Fruit fly (Drosophila melanogaster) whole organism, embryonic: ENCODE measurements around the gene aralar1.

ENCODE experiments used
- BEAF-32 ChIP-seq: fragments of 200-800 bp; sonication (Bioruptor generic); optimal IDR thresholded peaks from 3 replicates; lab custom pipeline; 2017; ENCODE audit warnings: missing biosample characterization, missing genetic modification characterization, mild to moderate bottlenecking, moderate library complexity, missing genetic modification reagents
- CG1024 ChIP-seq: fragments of 200-800 bp; sonication (Bioruptor generic); IDR thresholded peaks from 2 replicates; pipeline ENCODE4 v1.3.6; 2022; ENCODE audit warnings: missing biosample characterization, missing genetic modification characterization
- CG12071 ChIP-seq: fragments of 200-800 bp; sonication (Bioruptor generic); optimal IDR thresholded peaks from 3 replicates; lab custom pipeline; 2018; ENCODE audit warnings: missing biosample characterization, mild to moderate bottlenecking, missing genetic modification characterization
- CG12236 ChIP-seq: fragments of 200-800 bp; sonication (Bioruptor generic); optimal IDR thresholded peaks from 2 replicates; lab custom pipeline; 2016; ENCODE audit warnings: missing biosample characterization, missing genetic modification characterization
- CG12659 ChIP-seq: fragments of 200-800 bp; sonication (Bioruptor generic); optimal IDR thresholded peaks from 3 replicates; lab custom pipeline; 2017; ENCODE audit warnings: mild to moderate bottlenecking, missing biosample characterization, missing genetic modification reagents, missing genetic modification characterization
- CG14441 ChIP-seq: fragments of 200-800 bp; sonication (Bioruptor generic); IDR thresholded peaks from 2 replicates; pipeline ENCODE4 v1.3.6; 2022; ENCODE audit warnings: missing biosample characterization, missing genetic modification characterization
- CG16779 ChIP-seq: fragments of 200-800 bp; sonication (Bioruptor generic); IDR thresholded peaks from 2 replicates; pipeline ENCODE4 v1.3.6; 2022; ENCODE audit warnings: missing biosample characterization, missing genetic modification characterization
- CG16813 ChIP-seq: fragments of 200-800 bp; sonication (Bioruptor generic); IDR thresholded peaks from 3 replicates; pipeline ENCODE4 v1.3.6; 2022; ENCODE audit warnings: missing biosample characterization, missing genetic modification characterization; ENCODE audit not compliant: partially characterized antibody
- CG18476 ChIP-seq: fragments of 200-800 bp; sonication (Bioruptor generic); optimal IDR thresholded peaks from 2 replicates; lab custom pipeline; 2016; ENCODE audit warnings: missing biosample characterization, mild to moderate bottlenecking, missing genetic modification characterization
- CG18599 ChIP-seq: fragments of 200-800 bp; sonication (Bioruptor generic); optimal IDR thresholded peaks from 3 replicates; lab custom pipeline; 2017; ENCODE audit warnings: missing biosample characterization, missing genetic modification characterization, mild to moderate bottlenecking, moderate library complexity, missing genetic modification reagents
- CG2116 ChIP-seq: fragments of 200-800 bp; sonication (Bioruptor generic); optimal IDR thresholded peaks from 3 replicates; lab custom pipeline; 2018; ENCODE audit warnings: missing biosample characterization, mild to moderate bottlenecking, missing genetic modification characterization
- CG2889 ChIP-seq: fragments of 200-800 bp; sonication (Bioruptor generic); IDR thresholded peaks from 3 replicates; pipeline ENCODE4 v1.3.6; 2022; ENCODE audit warnings: missing biosample characterization, missing genetic modification characterization
- CG33557 ChIP-seq: fragments of 200-800 bp; sonication (Bioruptor generic); optimal IDR thresholded peaks from 2 replicates; lab custom pipeline; 2019; ENCODE audit warnings: missing biosample characterization, mild to moderate bottlenecking, missing genetic modification characterization, moderate library complexity
- CG3726 ChIP-seq: fragments of 200-800 bp; sonication (Bioruptor generic); IDR thresholded peaks from 3 replicates; pipeline ENCODE4, ENCODE4 v1.3.6; 2022; ENCODE audit warnings: missing biosample characterization, missing genetic modification characterization
- CG3995 ChIP-seq: fragments of 200-800 bp; sonication (Bioruptor generic); optimal IDR thresholded peaks from 3 replicates; lab custom pipeline; 2016; ENCODE audit warnings: missing biosample characterization, missing genetic modification characterization
- CG42726 ChIP-seq: fragments of 200-800 bp; sonication (Bioruptor generic); IDR thresholded peaks from 2 replicates; pipeline ENCODE4 v1.3.6; 2022; ENCODE audit warnings: missing biosample characterization, missing genetic modification characterization; ENCODE audit not compliant: partially characterized antibody
- CG4328 ChIP-seq: fragments of 200-800 bp; sonication (Bioruptor generic); optimal IDR thresholded peaks from 3 replicates; lab custom pipeline; 2017; ENCODE audit warnings: missing biosample characterization, missing genetic modification reagents, missing genetic modification characterization
- CG4854 ChIP-seq: fragments of 200-800 bp; sonication (Bioruptor generic); optimal IDR thresholded peaks from 2 replicates; lab custom pipeline; 2016; ENCODE audit warnings: missing biosample characterization, missing genetic modification characterization, inconsistent platforms
- CG5180 ChIP-seq: fragments of 200-800 bp; sonication (Bioruptor generic); optimal IDR thresholded peaks from 3 replicates; lab custom pipeline; 2017; ENCODE audit warnings: missing biosample characterization, missing genetic modification characterization, mild to moderate bottlenecking, moderate library complexity, missing genetic modification reagents
- CG5245 ChIP-seq: fragments of 200-800 bp; sonication (Bioruptor generic); optimal IDR thresholded peaks from 3 replicates; lab custom pipeline; 2016; ENCODE audit warnings: missing biosample characterization, missing genetic modification characterization
- CG6791 ChIP-seq: fragments of 200-800 bp; sonication (Bioruptor generic); IDR thresholded peaks from 3 replicates; pipeline ENCODE4 v1.3.6; 2022; ENCODE audit warnings: missing biosample characterization, missing genetic modification characterization; ENCODE audit not compliant: partially characterized antibody
- CG8478 ChIP-seq: fragments of >200 bp; optimal IDR thresholded peaks from 2 replicates; lab custom pipeline; 2018
- CHES-1-like ChIP-seq: fragments of 200-800 bp; sonication (Bioruptor generic); optimal IDR thresholded peaks from 2 replicates; lab custom pipeline; 2016; ENCODE audit warnings: missing biosample characterization, missing genetic modification characterization
- CoRest ChIP-seq: fragments of 200-800 bp; sonication (Bioruptor generic); optimal IDR thresholded peaks from 3 replicates; lab custom pipeline; 2018; ENCODE audit warnings: missing biosample characterization, mild to moderate bottlenecking, missing genetic modification characterization, moderate library complexity
- D ChIP-seq, 2 experiments: fragments of 200-800 bp in 1 of 2; fragments of >200 bp in 1 of 2; sonication (Bioruptor generic) in 1 of 2; optimal IDR thresholded peaks; 2 replicates in 1 of 2; 3 replicates in 1 of 2; lab custom pipeline; 2017; ENCODE audit warnings: mild to moderate bottlenecking in 1 of 2, missing biosample characterization in 1 of 2, missing genetic modification characterization in 1 of 2, missing genetic modification reagents in 1 of 2
- Doc3 ChIP-seq: fragments of 200-800 bp; sonication (Bioruptor generic); IDR thresholded peaks from 3 replicates; pipeline ENCODE4 v1.3.6; 2022; ENCODE audit warnings: missing biosample characterization, missing genetic modification characterization; ENCODE audit not compliant: partially characterized antibody
- Drgx ChIP-seq: fragments of 200-800 bp; sonication (Bioruptor generic); IDR thresholded peaks from 2 replicates; pipeline ENCODE4 v1.3.6; 2022; ENCODE audit warnings: missing biosample characterization, missing genetic modification characterization
- Gug ChIP-seq: fragments of 200-800 bp; sonication (Bioruptor generic); IDR thresholded peaks from 4 replicates; pipeline ENCODE4 v1.3.6; 2022; ENCODE audit warnings: missing biosample characterization, missing genetic modification characterization
- Hand ChIP-seq: fragments of 200-800 bp; sonication (Bioruptor generic); optimal IDR thresholded peaks from 2 replicates; lab custom pipeline; 2017; ENCODE audit warnings: mild to moderate bottlenecking, missing biosample characterization, missing genetic modification reagents, missing genetic modification characterization
- Hr78 ChIP-seq, 2 experiments: fragments of 200-800 bp in 1 of 2; fragments of >200 bp in 1 of 2; sonication (Bioruptor generic) in 1 of 2; optimal IDR thresholded peaks; 2 replicates each; lab custom pipeline; 2017 to 2019; ENCODE audit warnings: missing biosample characterization in 2 of 2, missing genetic modification characterization in 2 of 2, mild to moderate bottlenecking in 1 of 2, moderate library complexity in 1 of 2
- Kr ChIP-seq: fragments of 200-800 bp; sonication (Bioruptor generic); optimal IDR thresholded peaks from 2 replicates; lab custom pipeline; 2017; ENCODE audit warnings: missing biosample characterization, mild to moderate bottlenecking, missing genetic modification characterization
- Mes4 ChIP-seq: fragments of 200-800 bp; sonication (Bioruptor generic); optimal IDR thresholded peaks from 2 replicates; lab custom pipeline; 2016; ENCODE audit warnings: missing biosample characterization, missing genetic modification characterization
- Nf-YA ChIP-seq: fragments of 200-800 bp; sonication (Bioruptor generic); IDR thresholded peaks from 2 replicates; pipeline ENCODE4 v1.3.6; 2022; ENCODE audit warnings: missing biosample characterization, missing genetic modification characterization
- PHDP ChIP-seq: fragments of 200-800 bp; sonication (Bioruptor generic); optimal IDR thresholded peaks from 3 replicates; lab custom pipeline; 2018; ENCODE audit warnings: missing biosample characterization, mild to moderate bottlenecking, missing genetic modification characterization, moderate library complexity
- Ravus ChIP-seq: fragments of 200-800 bp; sonication (Bioruptor generic); IDR thresholded peaks from 2 replicates; pipeline ENCODE4 v1.3.6; 2022; ENCODE audit warnings: missing biosample characterization, missing genetic modification characterization
- Rx ChIP-seq: fragments of 200-800 bp; sonication (Bioruptor generic); IDR thresholded peaks from 2 replicates; pipeline ENCODE4 v1.3.6; 2022; ENCODE audit warnings: missing biosample characterization, missing genetic modification characterization
- Xbp1 ChIP-seq: fragments of 200-800 bp; sonication (Bioruptor generic); optimal IDR thresholded peaks from 3 replicates; lab custom pipeline; 2016; ENCODE audit warnings: missing biosample characterization, mild to moderate bottlenecking, missing genetic modification characterization
- ara ChIP-seq: fragments of 200-800 bp; sonication (Bioruptor generic); IDR thresholded peaks from 2 replicates; pipeline ENCODE4 v1.3.6; 2022; ENCODE audit warnings: missing biosample characterization, missing genetic modification characterization
- emc ChIP-seq: fragments of 200-800 bp; sonication (Bioruptor generic); optimal IDR thresholded peaks from 2 replicates; lab custom pipeline; 2016; ENCODE audit warnings: missing biosample characterization, missing genetic modification characterization
- gcm2 ChIP-seq: fragments of 200-800 bp; sonication (Bioruptor generic); optimal IDR thresholded peaks from 2 replicates; lab custom pipeline; 2016; ENCODE audit warnings: missing biosample characterization, missing genetic modification characterization
- grn ChIP-seq: fragments of 200-800 bp; sonication (Bioruptor generic); optimal IDR thresholded peaks from 3 replicates; lab custom pipeline; 2017; ENCODE audit warnings: missing biosample characterization, missing genetic modification characterization
- gsb ChIP-seq: fragments of 200-800 bp; sonication (Bioruptor generic); IDR thresholded peaks from 2 replicates; pipeline ENCODE4 v1.3.6; 2022; ENCODE audit warnings: missing biosample characterization, missing genetic modification characterization
- klu ChIP-seq: fragments of 200-800 bp; sonication (Bioruptor generic); IDR thresholded peaks from 2 replicates; pipeline ENCODE4 v1.3.6; 2022; ENCODE audit warnings: missing biosample characterization, missing genetic modification characterization
- otp ChIP-seq: fragments of 200-800 bp; sonication (Bioruptor generic); IDR thresholded peaks from 3 replicates; pipeline ENCODE4, ENCODE4 v1.3.6; 2022; ENCODE audit warnings: missing biosample characterization, missing genetic modification characterization
- pum ChIP-seq: fragments of 200-800 bp; sonication (Bioruptor generic); optimal IDR thresholded peaks from 2 replicates; lab custom pipeline; 2016; ENCODE audit warnings: missing biosample characterization, missing genetic modification characterization
- shn ChIP-seq: fragments of 200-800 bp; sonication (Bioruptor generic); optimal IDR thresholded peaks from 3 replicates; lab custom pipeline; 2016; ENCODE audit warnings: missing biosample characterization, missing genetic modification characterization
- tio ChIP-seq: fragments of 200-800 bp; sonication (Bioruptor generic); optimal IDR thresholded peaks from 2 replicates; lab custom pipeline; 2017; ENCODE audit warnings: missing biosample characterization, missing genetic modification characterization, inconsistent platforms
- toy ChIP-seq: fragments of 200-800 bp; sonication (Bioruptor generic); IDR thresholded peaks from 2 replicates; pipeline ENCODE4 v1.3.6; 2022; ENCODE audit warnings: missing biosample characterization, missing genetic modification characterization
- twi ChIP-seq: fragments of 200-800 bp; optimal IDR thresholded peaks from 2 replicates; lab custom pipeline; 2019; ENCODE audit warnings: missing biosample characterization, mild to moderate bottlenecking, missing genetic modification characterization, moderate library complexity
- wor ChIP-seq: fragments of 200-800 bp; sonication (Bioruptor generic); IDR thresholded peaks from 2 replicates; pipeline ENCODE4 v1.3.6; 2022; ENCODE audit warnings: missing biosample characterization, missing genetic modification characterization

aralar1 gene

dm6 chr3R:30413795-30414194 is 41.9 kb downstream of the aralar1 start (continued):
- TF ChIP-seq CHES-1-like (GFP tag; lab: Kevin White, UChicago) (no peak), CG16779 (GFP tag; lab: Robert Waterston, UW) (no peak), Rx (no peak), CG3726 (GFP tag; lab: Robert Waterston, UW) (0 out of 3 replicates have a peak, but pooled peaks have one; percentile 20), gsb (GFP tag; lab: Robert Waterston, UW) (no peak), Gug (GFP tag; lab: Robert Waterston, UW) (0 out of 4 replicates have a peak, but pooled peaks have one; percentile 1), CG12071 (GFP tag; lab: Kevin White, UChicago) (peak; percentile 40), CG5180 (GFP tag; lab: Kevin White, UChicago) (no peak), Ravus (no peak), CG14441 (peak; percentile 78), CG5245 (GFP tag; lab: Kevin White, UChicago) (peak; percentile 44), CG33557 (GFP tag; lab: Kevin White, UChicago) (no peak), Drgx (GFP tag; lab: Robert Waterston, UW) (peak; percentile 39; the same call in 1 of the 2 replicates), ara (GFP tag; lab: Robert Waterston, UW) (peak; percentile 81), CG12659 (GFP tag; lab: Kevin White, UChicago) (peak; percentile 20), Nf-YA (GFP tag; lab: Robert Waterston, UW) (no peak), CG4328 (GFP tag; lab: Kevin White, UChicago) (no peak), BEAF-32 (GFP tag; lab: Kevin White, UChicago) (no peak), klu (GFP tag; lab: Robert Waterston, UW) (no peak), twi (tag; lab: Kevin White, UChicago) (no peak), CG4854 (GFP tag; lab: Kevin White, UChicago) (no peak), tio (GFP tag; lab: Kevin White, UChicago) (peak; percentile 19), Kr (GFP tag; lab: Kevin White, UChicago) (no peak), wor (GFP tag; lab: Robert Waterston, UW) (peak; percentile 46), Xbp1 (peak; percentile 48), CoRest (tag; lab: Kevin White, UChicago) (peak; percentile 36), CG42726 (GFP tag; lab: Robert Waterston, UW) (no peak), CG1024 (GFP tag; lab: Robert Waterston, UW) (peak; percentile 48), emc (GFP tag; lab: Kevin White, UChicago) (no peak), Hand (GFP tag; lab: Kevin White, UChicago) (no peak), gcm2 (GFP tag; lab: Kevin White, UChicago) (no peak), otp (GFP tag; lab: Robert Waterston, UW) (peak; percentile 71; the same call in 2 of the 3 replicates), Mes4 (peak; percentile 32), shn (GFP tag; lab: Kevin White, UChicago) (no peak), CG6791 (GFP tag; lab: Robert Waterston, UW) (no peak), CG18476 (GFP tag; lab: Kevin White, UChicago) (no peak), pum (peak; percentile 12), D (optimal IDR thresholded peaks at IDR 0.05; lab: Kevin White, UChicago) (no peak), D (GFP tag; optimal IDR thresholded peaks at IDR 0.05; lab: Kevin White, UChicago) (peak; percentile 59), CG18599 (GFP tag; lab: Kevin White, UChicago) (peak; percentile 63), CG3995 (GFP tag; lab: Kevin White, UChicago) (no peak), grn (GFP tag; lab: Kevin White, UChicago) (no peak), CG12236 (GFP tag; lab: Kevin White, UChicago) (peak; percentile 38), CG2889 (peak; percentile 64; the same call in 2 of the 3 replicates), Hr78 (GFP tag; optimal IDR thresholded peaks at IDR 0.05; lab: Kevin White, UChicago) (no peak), CG8478 (lab: Kevin White, UChicago) (no peak), CG16813 (GFP tag; lab: Robert Waterston, UW) (no peak), toy (GFP tag; lab: Robert Waterston, UW) (no peak; the same call in 1 of the 2 replicates), PHDP (tag; lab: Kevin White, UChicago) (peak; percentile 58), Doc3 (GFP tag; lab: Robert Waterston, UW) (no peak), CG2116 (GFP tag; lab: Kevin White, UChicago) (no peak)
